Fruit fly (Drosophila melanogaster): ENCODE data around the gene cas.

The cas gene

DNA sequence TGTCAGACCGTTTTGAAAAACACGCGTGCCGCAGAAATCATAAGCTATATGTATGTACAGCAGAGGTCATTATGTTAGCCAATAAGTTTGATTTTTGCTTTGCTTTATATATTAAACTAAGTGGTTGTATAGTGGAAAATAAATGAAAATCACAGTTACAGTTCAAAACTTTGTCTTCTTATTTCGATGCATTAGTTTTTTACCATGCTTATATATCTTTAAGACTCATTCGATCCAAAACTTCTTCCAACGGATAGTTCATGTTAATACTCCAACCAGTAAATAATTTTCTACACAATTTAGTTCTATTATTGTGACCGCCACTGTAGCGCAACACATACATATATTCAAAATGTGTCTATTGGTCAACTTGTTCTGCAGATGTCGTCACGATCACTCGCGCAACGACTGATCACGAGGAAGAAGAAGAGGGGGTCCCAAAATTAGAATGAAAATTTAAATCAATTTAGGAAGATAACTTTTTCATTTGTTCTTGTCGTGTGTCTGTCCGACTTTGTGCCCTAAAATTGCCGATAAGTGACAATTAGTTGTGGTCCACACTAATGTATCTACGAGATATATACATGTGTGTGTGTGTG is 11.0 kb downstream of the cas start (continued):
- TF ChIP-seq tup (GFP tag; optimal IDR thresholded peaks at IDR 0.05) (no peak), CG4730 (GFP tag; IDR thresholded peaks at IDR 0.05) (no peak), emc (GFP tag; optimal IDR thresholded peaks at IDR 0.05) (no peak), gt (GFP tag; IDR thresholded peaks at IDR 0.05) (peak; percentile 38; the same call in 1 of the 2 replicates), PHDP (tag; optimal IDR thresholded peaks at IDR 0.05) (peak; percentile 79), hbn (GFP tag; IDR thresholded peaks at IDR 0.05; ENCODE audit: partially characterized antibody) (no peak), danr (GFP tag; IDR thresholded peaks at IDR 0.05) (peak; percentile 36; the same call in 1 of the 2 replicates), cg (GFP tag; optimal IDR thresholded peaks at IDR 0.05) (peak; percentile 34), CG15073 (GFP tag; optimal IDR thresholded peaks at IDR 0.05) (no peak), CG32772 (GFP tag; IDR thresholded peaks at IDR 0.05) (peak; percentile 12; the same call in 1 of the 2 replicates), tin (GFP tag; optimal IDR thresholded peaks at IDR 0.05) (peak; percentile 47), Gsc (GFP tag; IDR thresholded peaks at IDR 0.05) (no peak), slou (GFP tag; optimal IDR thresholded peaks at IDR 0.05) (peak; percentile 15), HLHmδ (GFP tag; optimal IDR thresholded peaks at IDR 0.05) (no peak), CG17359 (tag; optimal IDR thresholded peaks at IDR 0.05) (no peak), HHEX (GFP tag; optimal IDR thresholded peaks at IDR 0.05) (peak; percentile 58), CG31388 (GFP tag; optimal IDR thresholded peaks at IDR 0.05) (no peak), amos (GFP tag; IDR thresholded peaks at IDR 0.05; ENCODE audit: partially characterized antibody) (no peak), lmd (GFP tag; IDR thresholded peaks at IDR 0.05) (peak; percentile 73), CG42726 (GFP tag; IDR thresholded peaks at IDR 0.05; ENCODE audit: partially characterized antibody) (no peak), Six4 (GFP tag; optimal IDR thresholded peaks at IDR 0.05) (peak; percentile 42), cas (GFP tag; IDR thresholded peaks at IDR 0.05) (no peak), NfI (GFP tag; optimal IDR thresholded peaks at IDR 0.05) (peak; percentile 58), kah (GFP tag; optimal IDR thresholded peaks at IDR 0.05) (peak; percentile 41), CG14667 (GFP tag; IDR thresholded peaks at IDR 0.05) (no peak), fru (optimal IDR thresholded peaks at IDR 0.05) (no peak), sim (GFP tag; IDR thresholded peaks at IDR 0.05) (no peak), CG7556 (GFP tag; optimal IDR thresholded peaks at IDR 0.05) (peak; percentile 76), Awh (GFP tag; IDR thresholded peaks at IDR 0.05) (peak; percentile 28; the same call in 1 of the 2 replicates), zf30C (GFP tag; optimal IDR thresholded peaks at IDR 0.05) (no peak), CG6654 (GFP tag; optimal IDR thresholded peaks at IDR 0.05) (peak; percentile 15), gcm2 (GFP tag; optimal IDR thresholded peaks at IDR 0.05) (no peak), ato (GFP tag; IDR thresholded peaks at IDR 0.05; ENCODE audit: partially characterized antibody) (no peak), dimm (GFP tag; IDR thresholded peaks at IDR 0.05) (no peak), bbx (GFP tag; IDR thresholded peaks at IDR 0.05; ENCODE audit: partially characterized antibody) (no peak), CG16813 (GFP tag; IDR thresholded peaks at IDR 0.05; ENCODE audit: partially characterized antibody) (no peak), CG7987 (GFP tag; optimal IDR thresholded peaks at IDR 0.05) (peak; percentile 92), nau (GFP tag; optimal IDR thresholded peaks at IDR 0.05) (no peak), CG18619 (GFP tag; optimal IDR thresholded peaks at IDR 0.05) (peak; percentile 59), Blimp-1 (GFP tag; optimal IDR thresholded peaks at IDR 0.05) (no peak), CG11085 (GFP tag; IDR thresholded peaks at IDR 0.05) (no peak), CG16779 (GFP tag; IDR thresholded peaks at IDR 0.05) (no peak), CG18599 (GFP tag; optimal IDR thresholded peaks at IDR 0.05) (peak; percentile 64), fd64A (GFP tag; optimal IDR thresholded peaks at IDR 0.05) (peak; percentile 55), exex (tag; optimal IDR thresholded peaks at IDR 0.05) (no peak), en (GFP tag; optimal IDR thresholded peaks at IDR 0.05) (no peak), CG14965 (GFP tag; optimal IDR thresholded peaks at IDR 0.05; ENCODE audit: borderline replicate concordance) (no peak), CG7357 (GFP tag; IDR thresholded peaks at IDR 0.05) (peak; percentile 38; the same call in 1 of the 3 replicates), Fer2 (tag; optimal IDR thresholded peaks at IDR 0.05) (no peak), twi (tag; optimal IDR thresholded peaks at IDR 0.05) (no peak)

All from whole organism, embryonic.